Fruit fly (Drosophila melanogaster): ENCODE data around the gene CG42331.

The CG42331 gene

DNA sequence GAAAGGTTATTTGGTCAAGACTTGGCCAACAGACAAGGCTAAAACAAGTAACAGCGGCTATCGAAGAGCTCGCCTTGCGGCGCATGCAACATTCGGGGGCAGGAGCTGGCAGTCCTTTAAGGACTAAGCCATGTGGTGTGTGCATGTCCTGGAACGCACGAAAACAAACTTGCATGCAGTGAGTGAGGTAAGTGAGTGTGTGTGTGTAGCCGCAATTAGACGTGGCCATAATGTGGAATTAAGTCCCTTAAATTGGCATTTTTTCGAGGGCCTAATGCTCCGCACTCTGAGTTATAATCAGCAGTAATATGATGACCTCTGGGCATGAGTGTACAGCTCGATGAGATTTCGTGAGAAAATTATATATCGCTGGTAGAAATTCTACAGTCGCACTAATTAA, 61.7 kb downstream of the CG42331 start, which contains the start of gene sosie:
Gene sosie, plus strand, starts transcription at position 301 of the 400 bp plus-strand sequence.
- TF ChIP-seq GATAd (GFP tag; optimal IDR thresholded peaks at IDR 0.05) = no peak
- no peak for TF ChIP-seq brk (GFP tag; optimal IDR thresholded peaks at IDR 0.05)
- no peak for TF ChIP-seq Myc (optimal IDR thresholded peaks at IDR 0.05)
- no peak for TF ChIP-seq foxo (GFP tag; optimal IDR thresholded peaks at IDR 0.05)
- no peak for TF ChIP-seq HLH106 (tag; optimal IDR thresholded peaks at IDR 0.05)
- no peak for TF ChIP-seq sv (GFP tag; optimal IDR thresholded peaks at IDR 0.05)
- TF ChIP-seq OdsH (GFP tag; optimal IDR thresholded peaks at IDR 0.05) = no peak
- no peak for TF ChIP-seq lola (GFP tag; optimal IDR thresholded peaks at IDR 0.05)
- no peak for TF ChIP-seq CG32264 (GFP tag; optimal IDR thresholded peaks at IDR 0.05)
- no peak for TF ChIP-seq Mio (GFP tag; optimal IDR thresholded peaks at IDR 0.05)
- no peak for TF ChIP-seq Jra (GFP tag; optimal IDR thresholded peaks at IDR 0.05)
- no peak for TF ChIP-seq dl (GFP tag; optimal IDR thresholded peaks at IDR 0.05; ENCODE audit: insufficient read depth in 1 of 2, partially characterized antibody in 2 of 2)
- TF ChIP-seq CG9705 (GFP tag; optimal IDR thresholded peaks at IDR 0.05) = no peak
- TF ChIP-seq Rel (GFP tag; optimal IDR thresholded peaks at IDR 0.05) = no peak
- no peak for TF ChIP-seq Rel (tag; optimal IDR thresholded peaks at IDR 0.05)
